Worm (Caenorhabditis elegans) whole organism, L4 larva: ENCODE data around the gene dhs-12.

Experiments used
- ZK337.2 ChIP-seq: fragments of 200-800 bp; sonication (Bioruptor generic); IDR thresholded peaks from 2 replicates; pipeline ENCODE4 v1.3.6; 2022; ENCODE audit warnings: missing genetic modification reagents, missing genetic modification characterization, missing compliant biosample characterization
- fos-1 ChIP-seq: fragments of 150-350 bp; optimal IDR thresholded peaks from 2 replicates; lab custom pipeline; 2014; ENCODE audit warnings: missing biosample characterization, missing genetic modification characterization
- mxl-3 ChIP-seq: fragments of 200-800 bp; sonication (Bioruptor generic); optimal IDR thresholded peaks from 2 replicates; lab custom pipeline; 2018; ENCODE audit warnings: mild to moderate bottlenecking, missing genetic modification characterization, missing compliant biosample characterization
- nhr-237 ChIP-seq: sonication (generic microtip); optimal IDR thresholded peaks from 2 replicates; lab custom pipeline; 2017; ENCODE audit warnings: missing biosample characterization, missing genetic modification characterization
- pqm-1 ChIP-seq: sonication (generic microtip); optimal IDR thresholded peaks from 2 replicates; lab custom pipeline; 2017; ENCODE audit warnings: missing biosample characterization, missing genetic modification characterization
- zag-1 ChIP-seq: fragments of 150-350 bp; optimal IDR thresholded peaks from 2 replicates; lab custom pipeline; 2014; ENCODE audit warnings: missing biosample characterization, missing genetic modification characterization
- ztf-11 ChIP-seq: fragments of 150-350 bp; optimal IDR thresholded peaks from 2 replicates; lab custom pipeline; 2014; ENCODE audit warnings: missing biosample characterization, missing genetic modification characterization

- no peak for TF ChIP-seq ztf-11 (tag; lab: Kevin White, UChicago)
- no peak for TF ChIP-seq zag-1
- TF ChIP-seq pqm-1 (tag; lab: Kevin White, UChicago), result no peak
- no peak for TF ChIP-seq fos-1 (tag; lab: Kevin White, UChicago)
- peak; percentile 78 for TF ChIP-seq mxl-3 (GFP tag; lab: Kevin White, UChicago)
- TF ChIP-seq nhr-237 (tag; lab: Kevin White, UChicago), result no peak
- TF ChIP-seq ZK337.2, result no peak
Measured at ce11 chrIV:10174932-10175732, 32.9 kb downstream of the dhs-12 start.
